Worm (Caenorhabditis elegans): ENCODE data around the gene srbc-41.

DNA sequence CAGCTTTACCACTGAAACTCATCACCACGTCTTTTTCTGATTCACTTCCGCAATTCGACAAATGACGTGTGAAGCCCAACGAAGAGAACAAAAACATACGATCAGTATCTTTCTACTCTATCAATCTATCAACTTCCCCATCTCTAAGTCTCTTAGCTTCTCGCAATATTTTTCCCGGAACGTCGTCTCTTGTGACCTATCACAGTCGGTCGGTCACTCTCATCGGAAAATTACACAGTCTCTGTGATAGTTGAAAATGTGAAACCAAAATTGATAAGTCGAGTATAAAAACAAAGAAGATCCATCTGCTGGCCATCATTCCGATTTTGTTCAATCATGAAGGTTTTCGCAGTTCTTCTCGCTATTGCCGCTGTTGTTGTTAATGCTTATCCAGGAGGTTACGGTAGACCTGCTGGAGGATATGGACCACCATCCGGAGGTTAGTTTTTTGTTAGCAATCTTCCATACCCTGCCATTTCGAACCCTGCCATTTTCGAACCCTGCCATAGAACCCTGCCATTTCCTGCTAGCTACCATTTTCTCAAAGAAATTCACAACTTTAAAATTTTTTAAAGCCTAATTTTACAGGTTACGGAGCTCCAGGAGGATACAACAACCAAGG lies 20.7 kb downstream of the srbc-41 start, which contains the start of gene F16B4.4:
- TF ChIP-seq ref-2 (tag; optimal IDR thresholded peaks at IDR 0.05) (no peak), pha-4 (tag; optimal IDR thresholded peaks at IDR 0.05) (no peak), ceh-2 (tag; optimal IDR thresholded peaks at IDR 0.05) (no peak), tbx-2 (tag; optimal IDR thresholded peaks at IDR 0.05) (no peak), C08G9.2 (tag; optimal IDR thresholded peaks at IDR 0.05) (no peak), gmeb-2 (tag; optimal IDR thresholded peaks at IDR 0.05) (no peak), syd-9 (tag; optimal IDR thresholded peaks at IDR 0.05) (no peak), hlh-30 (tag; optimal IDR thresholded peaks at IDR 0.05; ENCODE audit: insufficient read depth) (no peak), pag-3 (tag; optimal IDR thresholded peaks at IDR 0.05; ENCODE audit: borderline replicate concordance) (no peak), K02D7.2 (tag; optimal IDR thresholded peaks at IDR 0.05) (no peak), pha-2 (tag; optimal IDR thresholded peaks at IDR 0.05) (no peak), nhr-11 (tag; optimal IDR thresholded peaks at IDR 0.05) (no peak)
